Worm (Caenorhabditis elegans) whole organism, midembryonic: ENCODE data around the gene C03A7.13.

ENCODE experiments used
- T22C8.4 ChIP-seq: fragments of 200-800 bp; sonication (Bioruptor generic); IDR thresholded peaks from 2 replicates; pipeline ENCODE4 v1.3.6; 2022; ENCODE audit warnings: missing genetic modification characterization, missing compliant biosample characterization
- flt-1 ChIP-seq: fragments of 200-800 bp; sonication (Bioruptor generic); IDR thresholded peaks from 2 replicates; pipeline ENCODE4 v1.3.6; 2022; ENCODE audit warnings: missing genetic modification characterization, missing compliant biosample characterization
- klf-2 ChIP-seq: fragments of 200-800 bp; sonication (Bioruptor generic); conservative IDR thresholded peaks from 2 replicates; pipeline ENCODE4 v1.3.6; 2022; ENCODE audit warnings: missing genetic modification reagents, missing genetic modification characterization, missing compliant biosample characterization
- med-1 ChIP-seq: sonication (generic microtip); optimal IDR thresholded peaks from 2 replicates; lab custom pipeline; 2017; ENCODE audit warnings: missing genetic modification characterization, mild to moderate bottlenecking, missing compliant biosample characterization, antibody characterized with exemption, missing genetic modification reagents; ENCODE audit not compliant: insufficient read depth
- ref-1 ChIP-seq: fragments of 200-800 bp; sonication (Bioruptor generic); conservative IDR thresholded peaks from 2 replicates; pipeline ENCODE4 v1.3.6; 2022; ENCODE audit warnings: missing genetic modification reagents, missing genetic modification characterization, missing compliant biosample characterization
- tab-1 ChIP-seq: fragments of 200-800 bp; sonication (Bioruptor generic); IDR thresholded peaks from 2 replicates; pipeline ENCODE4 v1.3.6; 2022; ENCODE audit warnings: missing genetic modification characterization, missing compliant biosample characterization
- ztf-29 ChIP-seq: fragments of 200-800 bp; sonication (Bioruptor generic); IDR thresholded peaks from 2 replicates; pipeline ENCODE4 v1.3.6; 2022; ENCODE audit warnings: missing genetic modification reagents, missing genetic modification characterization, missing compliant biosample characterization

ce11 chrV:5165426-5165825, 26.9 kb downstream of the C03A7.13 start, which contains the start of gene srw-140:
- TF ChIP-seq ztf-29 (GFP tag; lab: Robert Waterston, UW) (no peak), flt-1 (GFP tag; lab: Robert Waterston, UW) (no peak), tab-1 (no peak), med-1 (GFP tag; lab: Kevin White, UChicago) (no peak), ref-1 (no peak), klf-2 (GFP tag; lab: Robert Waterston, UW) (no peak), T22C8.4 (GFP tag; lab: Robert Waterston, UW) (no peak)
